Fruit fly (Drosophila melanogaster): ENCODE measurements around the gene tw.

DNA sequence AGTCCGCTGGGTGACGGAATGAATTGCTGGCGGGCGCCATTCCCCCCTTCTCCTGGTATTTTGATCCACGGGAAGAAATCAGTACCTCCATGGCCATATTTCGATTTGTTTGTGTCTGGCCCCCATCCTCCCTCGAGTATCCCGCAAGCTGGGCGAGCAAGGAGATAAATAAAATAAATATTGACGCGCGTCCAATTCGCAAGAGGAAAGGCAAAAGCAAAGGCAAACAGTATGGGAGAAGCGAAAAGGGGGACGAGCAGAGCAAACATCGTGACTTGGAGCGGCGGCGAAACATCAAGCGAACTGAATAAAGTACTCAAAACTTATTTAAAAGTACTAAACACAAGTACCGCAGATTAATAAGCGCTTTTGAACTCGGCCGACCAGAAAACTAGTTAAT lies 16.6 kb upstream of the tw start:
- no peak for TF ChIP-seq ttk (optimal IDR thresholded peaks at IDR 0.05)
- no peak for TF ChIP-seq Sin3A (optimal IDR thresholded peaks at IDR 0.05)
- no peak for TF ChIP-seq psq (optimal IDR thresholded peaks at IDR 0.05)

Measured in Kc167 (cell line).